Fruit fly (Drosophila melanogaster) whole organism, prepupa: Measurements from ENCODE around the gene CG4101.

Source experiments
- CG8632 ChIP-seq: fragments of 200-800 bp; sonication (Bioruptor generic); optimal IDR thresholded peaks from 3 replicates; lab custom pipeline; 2016; ENCODE audit warnings: missing biosample characterization, missing genetic modification characterization
- Eip93F ChIP-seq: fragments of 200-800 bp; sonication (Bioruptor generic); optimal IDR thresholded peaks from 2 replicates; lab custom pipeline; 2016; ENCODE audit warnings: missing biosample characterization, mild to moderate bottlenecking, missing genetic modification characterization
- Lpt ChIP-seq: fragments of 200-800 bp; sonication (Bioruptor generic); optimal IDR thresholded peaks from 3 replicates; lab custom pipeline; 2016; ENCODE audit warnings: missing biosample characterization, missing genetic modification characterization
- fd85E ChIP-seq: fragments of 200-800 bp; sonication (Bioruptor generic); optimal IDR thresholded peaks from 3 replicates; lab custom pipeline; 2016; ENCODE audit warnings: missing biosample characterization, missing genetic modification characterization
- lz ChIP-seq: fragments of 200-800 bp; sonication (Bioruptor generic); optimal IDR thresholded peaks from 3 replicates; lab custom pipeline; 2016; ENCODE audit warnings: missing biosample characterization, missing genetic modification characterization
- ss ChIP-seq, 2 experiments: fragments of 200-800 bp; sonication (Bioruptor generic); optimal IDR thresholded peaks; 2 replicates in 1 of 2; 3 replicates in 1 of 2; lab custom pipeline; 2017 to 2018; ENCODE audit warnings: mild to moderate bottlenecking in 2 of 2, missing biosample characterization in 2 of 2, missing genetic modification characterization in 2 of 2, moderate library complexity in 1 of 2

- TF ChIP-seq fd85E (GFP tag; lab: Kevin White, UChicago) (no peak), ss (GFP tag; optimal IDR thresholded peaks at IDR 0.05; lab: Kevin White, UChicago) (no peak), Eip93F (no peak), CG8632 (GFP tag; lab: Kevin White, UChicago) (no peak), lz (GFP tag; lab: Kevin White, UChicago) (no peak), Lpt (GFP tag; lab: Kevin White, UChicago) (no peak)
Observed at dm6 chr3L:16566093-16566492, 46.2 kb upstream of the CG4101 start.
